Fruit fly (Drosophila melanogaster): ENCODE results near the gene Sry-beta.

Sry-beta gene

DNA sequence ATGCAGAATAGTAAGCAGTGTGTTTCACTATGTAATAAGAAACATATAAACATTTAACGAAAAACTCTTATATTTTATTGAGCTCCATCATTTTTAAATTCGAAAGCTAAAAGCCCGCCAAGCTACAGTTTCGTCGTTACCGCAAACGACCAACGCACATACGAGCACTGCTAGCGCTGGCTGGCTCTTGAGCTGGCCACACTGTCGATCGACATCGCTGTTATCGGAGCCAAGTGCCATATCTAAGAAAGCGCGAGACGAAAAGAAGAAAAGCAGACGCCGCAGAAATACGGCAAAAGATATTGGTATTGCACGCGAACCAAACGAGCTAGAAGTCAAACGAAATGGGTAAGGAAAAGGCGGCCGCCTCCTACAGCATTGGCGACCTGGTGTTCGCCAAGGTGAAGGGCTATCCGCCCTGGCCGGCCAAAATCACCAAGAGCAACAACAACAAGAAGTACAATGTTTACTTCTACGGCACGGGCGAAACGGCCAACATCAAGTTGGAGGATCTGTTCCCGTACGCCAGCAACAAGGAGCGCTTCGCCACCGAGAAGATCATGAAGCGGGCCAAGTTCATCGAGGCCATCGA lies 13.0 kb downstream of the Sry-beta start, which contains the start of gene Jasper (continued):
- TF ChIP-seq tio (GFP tag; optimal IDR thresholded peaks at IDR 0.05) = no peak
- TF ChIP-seq Bgb (GFP tag; IDR thresholded peaks at IDR 0.05; ENCODE audit: partially characterized antibody) = peak; percentile 68
- TF ChIP-seq Ets97D (GFP tag; optimal IDR thresholded peaks at IDR 0.05) = peak; percentile 84
- no peak for TF ChIP-seq Ptx1 (GFP tag; IDR thresholded peaks at IDR 0.05)
- TF ChIP-seq Spps (tag; optimal IDR thresholded peaks at IDR 0.05) = no peak
- TF ChIP-seq Atf6 (GFP tag; IDR thresholded peaks at IDR 0.05) = no peak
- TF ChIP-seq vnd (GFP tag; IDR thresholded peaks at IDR 0.05; ENCODE audit: partially characterized antibody) = no peak
- no peak for TF ChIP-seq ewg (GFP tag; optimal IDR thresholded peaks at IDR 0.05)
- TF ChIP-seq HmgZ (tag; optimal IDR thresholded peaks at IDR 0.05) = peak; percentile 90
- no peak for TF ChIP-seq wdn (GFP tag; IDR thresholded peaks at IDR 0.05)
- no peak for TF ChIP-seq pros (GFP tag; optimal IDR thresholded peaks at IDR 0.05)
- TF ChIP-seq ham (GFP tag; IDR thresholded peaks at IDR 0.05) = no peak
- no peak for TF ChIP-seq CG9876 (GFP tag; optimal IDR thresholded peaks at IDR 0.05)
- TF ChIP-seq Hey (tag; optimal IDR thresholded peaks at IDR 0.05) = no peak
- TF ChIP-seq CG30403 (GFP tag; optimal IDR thresholded peaks at IDR 0.05) = no peak
- no peak for TF ChIP-seq Hand (GFP tag; optimal IDR thresholded peaks at IDR 0.05)
- TF ChIP-seq fd3F (GFP tag; optimal IDR thresholded peaks at IDR 0.05) = no peak
- TF ChIP-seq Opbp (GFP tag; IDR thresholded peaks at IDR 0.05; ENCODE audit: partially characterized antibody) = peak; percentile 68; the same call in 2 of the 3 replicates
- TF ChIP-seq CG8478 (optimal IDR thresholded peaks at IDR 0.05) = no peak
- no peak for TF ChIP-seq ssp (GFP tag; IDR thresholded peaks at IDR 0.05)
- TF ChIP-seq eve (GFP tag; optimal IDR thresholded peaks at IDR 0.05) = no peak
- peak; percentile 88 for TF ChIP-seq CG4360 (GFP tag; IDR thresholded peaks at IDR 0.05)
- TF ChIP-seq Hsf (GFP tag; optimal IDR thresholded peaks at IDR 0.05) = peak; percentile 31
- peak; percentile 100 for TF ChIP-seq her (GFP tag; optimal IDR thresholded peaks at IDR 0.05)
- TF ChIP-seq p53 (GFP tag; optimal IDR thresholded peaks at IDR 0.05) = peak; percentile 27
- TF ChIP-seq rib (GFP tag; IDR thresholded peaks at IDR 0.05) = no peak
- peak in 1 of 2 experiments; percentile 24 for TF ChIP-seq chif (GFP tag; optimal IDR thresholded peaks at IDR 0.05)
- TF ChIP-seq insv (GFP tag; optimal IDR thresholded peaks at IDR 0.05) = no peak
- TF ChIP-seq CG3163 (GFP tag; optimal IDR thresholded peaks at IDR 0.05) = peak; percentile 13
- no peak for TF ChIP-seq Kr (GFP tag; optimal IDR thresholded peaks at IDR 0.05)
- TF ChIP-seq CG31441 (GFP tag; IDR thresholded peaks at IDR 0.05) = no peak
- no peak for TF ChIP-seq CG11085 (GFP tag; IDR thresholded peaks at IDR 0.05)
- no peak for TF ChIP-seq CrebB (tag; optimal IDR thresholded peaks at IDR 0.05)
- TF ChIP-seq CG6654 (GFP tag; optimal IDR thresholded peaks at IDR 0.05) = no peak
- no peak for TF ChIP-seq CG10565 (GFP tag; optimal IDR thresholded peaks at IDR 0.05)
- no peak for TF ChIP-seq br (optimal IDR thresholded peaks at IDR 0.05)
- TF ChIP-seq exex (tag; optimal IDR thresholded peaks at IDR 0.05) = no peak
- no peak for TF ChIP-seq B-H1 (GFP tag; IDR thresholded peaks at IDR 0.05)
- TF ChIP-seq ftz-f1 (GFP tag; optimal IDR thresholded peaks at IDR 0.05) = peak; percentile 16
- no peak for TF ChIP-seq gsb (GFP tag; IDR thresholded peaks at IDR 0.05)
- no peak for TF ChIP-seq Taf1 (GFP tag; IDR thresholded peaks at IDR 0.05)
- peak; percentile 58 for TF ChIP-seq CG13624 (GFP tag; optimal IDR thresholded peaks at IDR 0.05)
- TF ChIP-seq CG31388 (GFP tag; optimal IDR thresholded peaks at IDR 0.05) = no peak
- no peak for TF ChIP-seq gcm2 (GFP tag; optimal IDR thresholded peaks at IDR 0.05)
- TF ChIP-seq CG6175 (GFP tag; IDR thresholded peaks at IDR 0.05) = no peak
- TF ChIP-seq oc (tag; optimal IDR thresholded peaks at IDR 0.05) = no peak
- TF ChIP-seq lab (GFP tag; optimal IDR thresholded peaks at IDR 0.05) = peak; percentile 4
- no peak for TF ChIP-seq CG1024 (GFP tag; IDR thresholded peaks at IDR 0.05)
- TF ChIP-seq CG6854 (GFP tag; optimal IDR thresholded peaks at IDR 0.05) = no peak
- TF ChIP-seq CG18599 (GFP tag; optimal IDR thresholded peaks at IDR 0.05) = peak; percentile 12
- peak; percentile 2 for TF ChIP-seq CG13424 (tag; optimal IDR thresholded peaks at IDR 0.05)
- TF ChIP-seq bab2 (GFP tag; optimal IDR thresholded peaks at IDR 0.05) = no peak

Data from whole organism, embryonic.